Worm (Caenorhabditis elegans): Measurements from ENCODE around the gene R02D5.9.

DNA sequence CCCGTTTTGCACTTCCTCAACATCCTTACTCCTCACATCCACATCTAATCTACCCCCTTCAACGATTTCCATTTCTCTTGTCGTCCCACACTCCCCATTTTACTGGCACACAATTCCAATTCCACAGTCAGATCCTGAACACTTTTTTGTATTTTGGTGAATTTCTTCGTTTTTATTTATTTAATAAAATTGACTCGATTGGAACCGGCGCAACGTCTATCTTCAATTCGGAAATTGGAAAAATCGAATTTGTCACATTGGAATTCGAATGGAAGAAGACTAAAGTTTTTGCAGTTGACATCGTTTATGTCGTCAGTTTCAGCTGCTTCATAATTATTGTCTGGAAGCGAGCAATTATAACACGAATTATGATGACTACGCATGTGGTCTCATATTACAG lies 16.3 kb upstream of the R02D5.9 start:
- TF ChIP-seq ztf-11 (tag; optimal IDR thresholded peaks at IDR 0.05) (no peak), nhr-76 (tag; optimal IDR thresholded peaks at IDR 0.05) (no peak), pha-4 (tag; optimal IDR thresholded peaks at IDR 0.05) (no peak), nhr-28 (tag; optimal IDR thresholded peaks at IDR 0.05) (no peak), mab-5 (tag; optimal IDR thresholded peaks at IDR 0.05) (no peak), elt-1 (tag; optimal IDR thresholded peaks at IDR 0.05; ENCODE audit: borderline replicate concordance, insufficient read depth) (no peak), M03D4.4 (tag; optimal IDR thresholded peaks at IDR 0.05) (no peak)

Data from whole organism, mixed stage, embryonic.